Fruit fly (Drosophila melanogaster) whole organism, pupa: ENCODE data around the gene strat.

Experiments
- CG12605 ChIP-seq: fragments of 200-800 bp; sonication (Bioruptor generic); IDR thresholded peaks from 2 replicates; pipeline ENCODE4 v1.3.6; 2022; ENCODE audit warnings: missing biosample characterization, missing genetic modification characterization
- CG13204 ChIP-seq: fragments of 200-800 bp; sonication (Bioruptor generic); optimal IDR thresholded peaks from 2 replicates; lab custom pipeline; 2018; ENCODE audit warnings: missing biosample characterization, mild to moderate bottlenecking, missing genetic modification characterization, moderate library complexity
- CG15710 ChIP-seq: fragments of 200-800 bp; sonication (Bioruptor generic); optimal IDR thresholded peaks from 2 replicates; lab custom pipeline; 2018; ENCODE audit warnings: missing biosample characterization, mild to moderate bottlenecking, missing genetic modification characterization, moderate library complexity
- CG34367 ChIP-seq: fragments of 200-800 bp; sonication (Bioruptor generic); optimal IDR thresholded peaks from 2 replicates; lab custom pipeline; 2018; ENCODE audit warnings: missing biosample characterization, mild to moderate bottlenecking, missing genetic modification characterization
- EcR ChIP-seq: fragments of 200-800 bp; sonication (Bioruptor generic); optimal IDR thresholded peaks from 3 replicates; lab custom pipeline; 2019; ENCODE audit warnings: missing biosample characterization, missing genetic modification characterization, mild to moderate bottlenecking, moderate library complexity, missing genetic modification reagents

dm6 chr2L:8339751-8340349, 19.7 kb downstream of the strat start:
- TF ChIP-seq CG13204 (GFP tag; lab: Kevin White, UChicago) (no peak), CG15710 (tag; lab: Kevin White, UChicago) (no peak), EcR (GFP tag; lab: Kevin White, UChicago) (no peak), CG12605 (GFP tag; lab: Robert Waterston, UW) (no peak), CG34367 (tag; lab: Kevin White, UChicago) (no peak)
